Worm (Caenorhabditis elegans) whole organism, L4 larva: ENCODE results near the gene C01G12.5.

Experiments used
- D1046.2 ChIP-seq: fragments of 200-800 bp; sonication (Bioruptor generic); IDR thresholded peaks from 2 replicates; pipeline ENCODE4 v1.3.6; 2022; ENCODE audit warnings: missing genetic modification characterization, missing compliant biosample characterization
- F10B5.3 ChIP-seq: sonication (generic microtip); optimal IDR thresholded peaks from 2 replicates; lab custom pipeline; 2016; ENCODE audit warnings: mild to moderate bottlenecking, missing genetic modification characterization, missing compliant biosample characterization
- F37D6.2 ChIP-seq: sonication (generic microtip); optimal IDR thresholded peaks from 2 replicates; lab custom pipeline; 2016; ENCODE audit warnings: mild to moderate bottlenecking, missing genetic modification characterization, missing compliant biosample characterization
- R02D3.7 ChIP-seq: fragments of 150-350 bp; sonication (generic microtip); optimal IDR thresholded peaks from 3 replicates; lab custom pipeline; 2014; ENCODE audit warnings: missing biosample characterization, missing genetic modification characterization
- T26A8.4 ChIP-seq: fragments of 200-800 bp; sonication (Bioruptor generic); IDR thresholded peaks from 2 replicates; pipeline ENCODE4 v1.3.6; 2022; ENCODE audit warnings: missing genetic modification characterization, missing compliant biosample characterization
- aha-1 ChIP-seq: fragments of 150-350 bp; peaks from one replicate; lab custom pipeline; 2014; ENCODE audit warnings: missing biosample characterization, missing genetic modification characterization
- ama-1 ChIP-seq: fragments of 150-350 bp; optimal IDR thresholded peaks from 2 replicates; lab custom pipeline; 2014; ENCODE audit warnings: inconsistent platforms, mixed read lengths
- ceh-28 ChIP-seq: fragments of 150-350 bp; optimal IDR thresholded peaks from 2 replicates; lab custom pipeline; 2014; ENCODE audit warnings: missing biosample characterization, missing genetic modification reagents, missing genetic modification characterization
- ces-1 ChIP-seq: fragments of 150-350 bp; sonication (generic microtip); optimal IDR thresholded peaks from 4 replicates; lab custom pipeline; 2014; ENCODE audit warnings: missing biosample characterization, missing genetic modification reagents, missing genetic modification characterization
- cey-2 ChIP-seq: sonication (generic microtip); optimal IDR thresholded peaks from 3 replicates; lab custom pipeline; 2017; ENCODE audit warnings: missing genetic modification characterization, mild to moderate bottlenecking, missing compliant biosample characterization, antibody characterized with exemption, borderline replicate concordance; ENCODE audit not compliant: insufficient read depth
- ctbp-1 ChIP-seq: fragments of 200-800 bp; sonication (Bioruptor generic); IDR thresholded peaks from 2 replicates; pipeline ENCODE4 v1.3.6; 2022; ENCODE audit warnings: missing genetic modification reagents, missing genetic modification characterization, missing compliant biosample characterization
- daf-16 ChIP-seq, 3 experiments: sonication (generic microtip); optimal IDR thresholded peaks; 2 replicates each; lab custom pipeline; 2016 to 2017; ENCODE audit warnings: missing genetic modification characterization in 3 of 3, missing genetic modification reagents in 3 of 3, mild to moderate bottlenecking in 2 of 3, missing compliant biosample characterization in 2 of 3, missing biosample characterization in 1 of 3, moderate library complexity in 1 of 3
- daf-19 ChIP-seq: fragments of 200-800 bp; sonication (Bioruptor generic); conservative IDR thresholded peaks from 2 replicates; pipeline ENCODE4 v1.3.6; 2022; ENCODE audit warnings: missing genetic modification characterization, missing compliant biosample characterization
- gei-8 ChIP-seq: fragments of 200-800 bp; sonication (Bioruptor generic); optimal IDR thresholded peaks from 2 replicates; lab custom pipeline; 2018; ENCODE audit warnings: mild to moderate bottlenecking, missing genetic modification characterization, missing compliant biosample characterization
- lin-1 ChIP-seq: fragments of 200-800 bp; sonication (Bioruptor generic); IDR thresholded peaks from 2 replicates; pipeline ENCODE4 v1.3.6; 2022; ENCODE audit warnings: missing genetic modification reagents, missing genetic modification characterization, missing compliant biosample characterization
- lir-3 ChIP-seq: sonication (generic microtip); optimal IDR thresholded peaks from 2 replicates; lab custom pipeline; 2016; ENCODE audit warnings: mild to moderate bottlenecking, missing genetic modification characterization, missing compliant biosample characterization
- mdl-1 ChIP-seq, 2 experiments: fragments of 150-350 bp in 1 of 2; sonication (generic microtip) in 1 of 2; optimal IDR thresholded peaks; 2 replicates each; lab custom pipeline; 2014 to 2017; ENCODE audit warnings: missing biosample characterization in 2 of 2, missing genetic modification characterization in 2 of 2
- mxl-2 ChIP-seq: fragments of 200-800 bp; sonication (Bioruptor generic); conservative IDR thresholded peaks from 2 replicates; pipeline ENCODE4 v1.3.6; 2022; ENCODE audit warnings: missing genetic modification reagents, missing genetic modification characterization, missing compliant biosample characterization
- nhr-11 ChIP-seq: fragments of 150-350 bp; optimal IDR thresholded peaks from 2 replicates; lab custom pipeline; 2014; ENCODE audit warnings: missing biosample characterization, missing genetic modification characterization
- nhr-28 ChIP-seq: fragments of 150-350 bp; optimal IDR thresholded peaks from 2 replicates; lab custom pipeline; 2014; ENCODE audit warnings: missing biosample characterization, missing genetic modification characterization
- nhr-42 ChIP-seq: fragments of 200-800 bp; sonication (Bioruptor generic); IDR thresholded peaks from 2 replicates; pipeline ENCODE4 v1.3.6; 2022; ENCODE audit warnings: missing genetic modification characterization, missing compliant biosample characterization
- saeg-2 ChIP-seq: fragments of 200-800 bp; sonication (Bioruptor generic); IDR thresholded peaks from 2 replicates; pipeline ENCODE4 v1.3.6; 2022; ENCODE audit warnings: missing genetic modification reagents, missing genetic modification characterization, missing compliant biosample characterization
- spr-1 ChIP-seq: sonication (generic microtip); optimal IDR thresholded peaks from 2 replicates; lab custom pipeline; 2016; ENCODE audit warnings: mild to moderate bottlenecking, missing genetic modification characterization, missing compliant biosample characterization
- unc-62 ChIP-seq, 3 experiments: fragments of 150-350 bp in 1 of 3; sonication (generic microtip); optimal IDR thresholded peaks in 2 of 3; peaks in 1 of 3; 1 replicate in 1 of 3; 2 replicates in 2 of 3; lab custom pipeline; 2014 to 2017; ENCODE audit warnings: missing biosample characterization in 3 of 3, missing genetic modification characterization in 3 of 3, missing genetic modification reagents in 3 of 3, missing genotype in 1 of 3
- zfp-2 ChIP-seq: sonication (generic microtip); optimal IDR thresholded peaks from 2 replicates; lab custom pipeline; 2016; ENCODE audit warnings: mild to moderate bottlenecking, missing genetic modification characterization, missing compliant biosample characterization
- zfp-3 ChIP-seq: fragments of 200-800 bp; sonication (Bioruptor generic); conservative IDR thresholded peaks from 2 replicates; pipeline ENCODE4 v1.3.6; 2022; ENCODE audit warnings: missing genetic modification reagents, missing genetic modification characterization, missing compliant biosample characterization
- ztf-7 ChIP-seq: fragments of 150-350 bp; optimal IDR thresholded peaks from 2 replicates; lab custom pipeline; 2014; ENCODE audit warnings: missing biosample characterization, missing genetic modification characterization

C01G12.5 gene

DNA sequence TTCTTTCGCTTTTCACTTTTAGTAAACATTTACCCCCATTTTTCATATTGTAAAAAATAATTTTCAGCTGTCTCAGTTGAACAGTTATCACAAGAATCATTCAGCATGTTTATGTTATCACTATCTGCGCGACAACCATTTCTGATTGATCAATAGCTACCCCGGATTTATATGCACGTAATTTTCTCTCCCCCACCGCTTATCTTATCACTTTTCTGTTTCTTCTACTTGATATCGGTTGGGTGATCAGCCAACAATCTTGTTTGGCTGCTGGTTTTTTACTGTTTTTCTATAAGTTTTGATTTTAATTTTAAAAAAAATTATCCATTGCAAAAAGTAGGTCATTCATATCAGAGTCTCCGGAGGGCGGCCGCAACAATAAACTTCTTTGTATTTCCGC is 10.5 kb upstream of the C01G12.5 start:
- TF ChIP-seq gei-8 (GFP tag; lab: Kevin White, UChicago), result no peak
- TF ChIP-seq aha-1 (tag; lab: Kevin White, UChicago), result peak; percentile 45
- no peak for TF ChIP-seq saeg-2 (GFP tag; lab: Robert Waterston, UW)
- TF ChIP-seq nhr-28 (tag; lab: Kevin White, UChicago), result peak; percentile 3
- no peak for TF ChIP-seq ama-1 (lab: Kevin White, UChicago)
- no peak for TF ChIP-seq daf-16 (GFP tag; optimal IDR thresholded peaks at IDR 0.05; lab: Kevin White, UChicago)
- peak; percentile 48 for TF ChIP-seq daf-16 (tag; optimal IDR thresholded peaks at IDR 0.05; lab: Kevin White, UChicago)
- TF ChIP-seq ces-1, result no peak

- TF ChIP-seq daf-19 (GFP tag; lab: Robert Waterston, UW) (no peak), unc-62 (GFP tag; optimal IDR thresholded peaks at IDR 0.05 in 1 of 2; lab: Kevin White, UChicago) (no peak), unc-62 (tag; optimal IDR thresholded peaks at IDR 0.05; lab: Kevin White, UChicago) (no peak), R02D3.7 (tag; lab: Kevin White, UChicago) (no peak), ztf-7 (tag; lab: Kevin White, UChicago) (no peak), mxl-2 (GFP tag; lab: Robert Waterston, UW) (no peak), daf-16 (GFP tag; optimal IDR thresholded peaks at IDR 0.05; lab: Kevin White, UChicago) (no peak), daf-16 (tag; optimal IDR thresholded peaks at IDR 0.05; lab: Kevin White, UChicago) (no peak), T26A8.4 (GFP tag; lab: Robert Waterston, UW) (no peak), spr-1 (no peak), F37D6.2 (tag; lab: Kevin White, UChicago) (no peak), zfp-3 (GFP tag; lab: Robert Waterston, UW) (no peak), zfp-2 (tag; lab: Kevin White, UChicago) (no peak), cey-2 (tag; lab: Kevin White, UChicago) (no peak)
- TF ChIP-seq, all 104 proteins: peak for 0
These were observed 6.0 kb upstream of the C01G12.5 start, which contains the start of gene catp-4 for ce11 chrII:14593281-14593680. Gene catp-4 (plus strand): TSS chrII:14593581.

ce11 chrII:14592629-14593028 is 5.3 kb upstream of the C01G12.5 start:
- TF ChIP-seq ceh-28 (tag; lab: Kevin White, UChicago), result no peak
- TF ChIP-seq lin-1 (GFP tag; lab: Robert Waterston, UW), result no peak
- peak in 1 of 2 experiments; percentile 58 for TF ChIP-seq unc-62 (GFP tag; optimal IDR thresholded peaks at IDR 0.05 in 1 of 2; lab: Kevin White, UChicago)
- TF ChIP-seq unc-62 (tag; optimal IDR thresholded peaks at IDR 0.05; lab: Kevin White, UChicago), result no peak
- TF ChIP-seq nhr-11 (tag; lab: Kevin White, UChicago), result peak; percentile 64
- peak; percentile 67 for TF ChIP-seq aha-1 (tag; lab: Kevin White, UChicago)

- TF ChIP-seq nhr-42 (0 out of 2 replicates have a peak, but pooled peaks have one; percentile 13), F37D6.2 (tag; lab: Kevin White, UChicago) (no peak)
These were observed 4.4 kb upstream of the C01G12.5 start, which contains the start of gene C01G12.7 for ce11 chrII:14591699-14592098. Gene C01G12.7 (minus strand): TSS chrII:14591893.

DNA sequence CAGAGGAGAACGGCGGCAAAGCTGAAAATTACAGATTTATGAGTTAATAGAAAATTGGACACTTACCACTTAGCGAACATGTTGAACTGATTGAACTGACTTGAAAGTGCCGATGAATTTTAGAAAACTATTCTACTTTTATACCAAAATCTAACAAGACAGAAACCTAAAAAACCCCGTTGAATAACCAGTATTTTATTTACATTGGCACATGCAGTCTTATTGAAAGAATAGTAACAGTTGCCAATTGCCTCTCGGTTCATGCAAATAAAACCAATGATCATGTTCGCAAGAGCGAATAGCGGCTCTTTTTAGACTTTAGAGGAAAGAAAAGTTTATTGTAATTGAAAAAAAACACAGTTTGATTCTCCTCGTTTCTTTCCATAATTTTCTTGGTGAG is 855 bp upstream of the C01G12.5 start, which contains the start of gene nspb-10:
nspb-10 (minus strand) TSS at position 101 of the 400 bp plus-strand sequence.
- TF ChIP-seq lir-3 (tag; lab: Kevin White, UChicago) (no peak), ctbp-1 (GFP tag; lab: Robert Waterston, UW) (no peak), mdl-1 (tag; optimal IDR thresholded peaks at IDR 0.05; lab: Kevin White, UChicago) (no peak), T26A8.4 (GFP tag; lab: Robert Waterston, UW) (no peak), D1046.2 (GFP tag; lab: Robert Waterston, UW) (no peak), F10B5.3 (tag; lab: Kevin White, UChicago) (no peak)

ce11 chrII:14582206-14582605 is 5.1 kb downstream of the C01G12.5 start, which contains the start of gene C01G12.3:
Gene C01G12.3 (minus strand): TSS chrII:14582306.
- TF ChIP-seq R02D3.7 (tag; lab: Kevin White, UChicago) (no peak), unc-62 (GFP tag; optimal IDR thresholded peaks at IDR 0.05 in 1 of 2; lab: Kevin White, UChicago) (peak in 1 of 2 experiments; percentile 11), unc-62 (tag; optimal IDR thresholded peaks at IDR 0.05; lab: Kevin White, UChicago) (no peak)
